Fruit fly (Drosophila melanogaster) whole organism, embryonic: ENCODE data around the gene fit.

ENCODE experiments used
- B-H2 ChIP-seq: fragments of 200-800 bp; sonication (Bioruptor generic); optimal IDR thresholded peaks from 2 replicates; lab custom pipeline; 2018; ENCODE audit warnings: missing biosample characterization, mild to moderate bottlenecking, missing genetic modification characterization
- CG10462 ChIP-seq: fragments of 200-800 bp; sonication (Bioruptor generic); optimal IDR thresholded peaks from 2 replicates; lab custom pipeline; 2016; ENCODE audit warnings: missing biosample characterization, missing genetic modification characterization
- CG12155 ChIP-seq: fragments of 200-800 bp; sonication (Bioruptor generic); optimal IDR thresholded peaks from 3 replicates; lab custom pipeline; 2016; ENCODE audit warnings: missing biosample characterization, missing genetic modification characterization
- CG12391 ChIP-seq: fragments of 200-800 bp; sonication (Bioruptor generic); optimal IDR thresholded peaks from 3 replicates; lab custom pipeline; 2018; ENCODE audit warnings: missing biosample characterization, mild to moderate bottlenecking, missing genetic modification characterization, moderate library complexity
- CG15011 ChIP-seq: fragments of 200-800 bp; sonication (Bioruptor generic); optimal IDR thresholded peaks from 3 replicates; lab custom pipeline; 2018; ENCODE audit warnings: missing biosample characterization, mild to moderate bottlenecking, missing genetic modification characterization
- CG16815 ChIP-seq: fragments of 200-800 bp; sonication (Bioruptor generic); optimal IDR thresholded peaks from 3 replicates; lab custom pipeline; 2017; ENCODE audit warnings: missing biosample characterization, mild to moderate bottlenecking, missing genetic modification characterization
- CG17912 ChIP-seq: fragments of 200-800 bp; sonication (Bioruptor generic); optimal IDR thresholded peaks from 2 replicates; lab custom pipeline; 2018; ENCODE audit warnings: missing biosample characterization, mild to moderate bottlenecking, missing genetic modification characterization
- CG3726 ChIP-seq: fragments of 200-800 bp; sonication (Bioruptor generic); IDR thresholded peaks from 3 replicates; pipeline ENCODE4, ENCODE4 v1.3.6; 2022; ENCODE audit warnings: missing biosample characterization, missing genetic modification characterization
- CG4707 ChIP-seq: fragments of 200-800 bp; sonication (Bioruptor generic); optimal IDR thresholded peaks from 2 replicates; lab custom pipeline; 2018; ENCODE audit warnings: missing biosample characterization, mild to moderate bottlenecking, missing genetic modification characterization, moderate library complexity
- CG4854 ChIP-seq: fragments of 200-800 bp; sonication (Bioruptor generic); optimal IDR thresholded peaks from 2 replicates; lab custom pipeline; 2016; ENCODE audit warnings: missing biosample characterization, missing genetic modification characterization, inconsistent platforms
- CG7372 ChIP-seq: fragments of 200-800 bp; sonication (Bioruptor generic); IDR thresholded peaks from 2 replicates; pipeline ENCODE4 v1.3.6; 2022; ENCODE audit warnings: missing biosample characterization, missing genetic modification characterization
- CG7928 ChIP-seq: fragments of 200-800 bp; sonication (Bioruptor generic); optimal IDR thresholded peaks from 2 replicates; lab custom pipeline; 2017; ENCODE audit warnings: missing biosample characterization, mild to moderate bottlenecking, missing genetic modification characterization
- CG8924 ChIP-seq: fragments of 200-800 bp; optimal IDR thresholded peaks from 3 replicates; lab custom pipeline; 2019; ENCODE audit warnings: missing biosample characterization, mild to moderate bottlenecking, missing genetic modification characterization, moderate library complexity
- CG9437 ChIP-seq: fragments of 200-800 bp; sonication (Bioruptor generic); optimal IDR thresholded peaks from 2 replicates; lab custom pipeline; 2018; ENCODE audit warnings: missing biosample characterization, mild to moderate bottlenecking, missing genetic modification characterization
- CrebB ChIP-seq: fragments of 200-800 bp; sonication (Bioruptor generic); optimal IDR thresholded peaks from 3 replicates; lab custom pipeline; 2018; ENCODE audit warnings: missing biosample characterization, mild to moderate bottlenecking, missing genetic modification characterization
- Dip3 ChIP-seq: fragments of 200-800 bp; sonication (Bioruptor generic); optimal IDR thresholded peaks from 3 replicates; lab custom pipeline; 2016; ENCODE audit warnings: missing biosample characterization, missing genetic modification characterization
- Dp ChIP-seq: fragments of 200-800 bp; sonication (Bioruptor generic); optimal IDR thresholded peaks from 2 replicates; lab custom pipeline; 2018; ENCODE audit warnings: missing biosample characterization, mild to moderate bottlenecking, missing genetic modification characterization, moderate library complexity
- E2f2 ChIP-seq: fragments of 200-800 bp; sonication (Bioruptor generic); IDR thresholded peaks from 2 replicates; pipeline ENCODE4 v1.3.6; 2022; ENCODE audit warnings: missing biosample characterization, missing genetic modification characterization
- GATAe ChIP-seq: fragments of 200-800 bp; sonication (Bioruptor generic); conservative IDR thresholded peaks from 2 replicates; pipeline ENCODE4 v1.3.6; 2022; ENCODE audit warnings: missing biosample characterization, missing genetic modification characterization
- H15 ChIP-seq: fragments of 200-800 bp; sonication (Bioruptor generic); IDR thresholded peaks from 3 replicates; pipeline ENCODE4 v1.3.6; 2022; ENCODE audit warnings: missing biosample characterization, missing genetic modification characterization
- HHEX ChIP-seq: fragments of 200-800 bp; sonication (Bioruptor generic); optimal IDR thresholded peaks from 3 replicates; lab custom pipeline; 2017; ENCODE audit warnings: missing biosample characterization, mild to moderate bottlenecking, missing genetic modification characterization, missing genetic modification reagents
- Hr78 ChIP-seq, 2 experiments: fragments of 200-800 bp in 1 of 2; fragments of >200 bp in 1 of 2; sonication (Bioruptor generic) in 1 of 2; optimal IDR thresholded peaks; 2 replicates each; lab custom pipeline; 2017 to 2019; ENCODE audit warnings: missing biosample characterization in 2 of 2, missing genetic modification characterization in 2 of 2, mild to moderate bottlenecking in 1 of 2, moderate library complexity in 1 of 2
- Lhr ChIP-seq: fragments of 200-800 bp; sonication (Bioruptor generic); optimal IDR thresholded peaks from 3 replicates; lab custom pipeline; 2017; ENCODE audit warnings: mild to moderate bottlenecking, missing biosample characterization, missing genetic modification reagents, missing genetic modification characterization
- Optix ChIP-seq: fragments of 200-800 bp; sonication (Bioruptor generic); IDR thresholded peaks from 3 replicates; pipeline ENCODE4 v1.3.6; 2022; ENCODE audit warnings: missing biosample characterization, missing genetic modification characterization
- Sox102F ChIP-seq: fragments of 200-800 bp; sonication (Bioruptor generic); optimal IDR thresholded peaks from 2 replicates; lab custom pipeline; 2018; ENCODE audit warnings: missing biosample characterization, mild to moderate bottlenecking, missing genetic modification characterization, moderate library complexity
- Spps ChIP-seq: fragments of 200-800 bp; sonication (Bioruptor generic); optimal IDR thresholded peaks from 2 replicates; lab custom pipeline; 2018; ENCODE audit warnings: missing biosample characterization, mild to moderate bottlenecking, missing genetic modification characterization
- YL-1 ChIP-seq: fragments of 200-800 bp; sonication (Bioruptor generic); optimal IDR thresholded peaks from 3 replicates; lab custom pipeline; 2017; ENCODE audit warnings: missing biosample characterization, mild to moderate bottlenecking, missing genetic modification characterization
- abd-A ChIP-seq: fragments of 200-800 bp; sonication (Bioruptor generic); optimal IDR thresholded peaks from 3 replicates; lab custom pipeline; 2019; ENCODE audit warnings: missing biosample characterization, mild to moderate bottlenecking, missing genetic modification characterization, moderate library complexity
- br ChIP-seq: fragments of >200 bp; optimal IDR thresholded peaks from 2 replicates; lab custom pipeline; 2017
- chn ChIP-seq: fragments of 200-800 bp; sonication (Bioruptor generic); optimal IDR thresholded peaks from 2 replicates; lab custom pipeline; 2016; ENCODE audit warnings: missing biosample characterization, missing genetic modification characterization
- crc ChIP-seq: fragments of 200-800 bp; sonication (Bioruptor generic); optimal IDR thresholded peaks from 2 replicates; lab custom pipeline; 2016; ENCODE audit warnings: missing biosample characterization, missing genetic modification characterization
- da ChIP-seq: fragments of 200-800 bp; sonication (Bioruptor generic); optimal IDR thresholded peaks from 2 replicates; lab custom pipeline; 2016; ENCODE audit warnings: missing biosample characterization, missing genetic modification characterization
- disco-r ChIP-seq: fragments of 200-800 bp; sonication (Bioruptor generic); optimal IDR thresholded peaks from 2 replicates; lab custom pipeline; 2016; ENCODE audit warnings: missing biosample characterization, missing genetic modification characterization
- en ChIP-seq: fragments of 200-800 bp; sonication (Bioruptor generic); optimal IDR thresholded peaks from 2 replicates; lab custom pipeline; 2016; ENCODE audit warnings: missing biosample characterization, missing genetic modification characterization
- ewg ChIP-seq: fragments of 200-800 bp; sonication (Bioruptor generic); optimal IDR thresholded peaks from 3 replicates; lab custom pipeline; 2017; ENCODE audit warnings: mild to moderate bottlenecking, missing biosample characterization, missing genetic modification reagents, missing genetic modification characterization
- fd102C ChIP-seq: fragments of 200-800 bp; sonication (Bioruptor generic); optimal IDR thresholded peaks from 2 replicates; lab custom pipeline; 2018; ENCODE audit warnings: missing biosample characterization, mild to moderate bottlenecking, missing genetic modification characterization, moderate library complexity
- gce ChIP-seq: fragments of 200-800 bp; sonication (Bioruptor generic); IDR thresholded peaks from 3 replicates; pipeline ENCODE4 v1.3.6; 2022; ENCODE audit warnings: missing biosample characterization, missing genetic modification characterization
- gcm2 ChIP-seq: fragments of 200-800 bp; sonication (Bioruptor generic); optimal IDR thresholded peaks from 2 replicates; lab custom pipeline; 2016; ENCODE audit warnings: missing biosample characterization, missing genetic modification characterization
- gfzf ChIP-seq: fragments of 200-800 bp; sonication (Bioruptor generic); optimal IDR thresholded peaks from 2 replicates; lab custom pipeline; 2016; ENCODE audit warnings: missing biosample characterization, mild to moderate bottlenecking, missing genetic modification characterization, moderate library complexity
- gsb-n ChIP-seq: fragments of 200-800 bp; sonication (Bioruptor generic); optimal IDR thresholded peaks from 3 replicates; lab custom pipeline; 2018; ENCODE audit warnings: missing biosample characterization, mild to moderate bottlenecking, missing genetic modification characterization
- ham ChIP-seq: fragments of 200-800 bp; sonication (Bioruptor generic); IDR thresholded peaks from 2 replicates; pipeline ENCODE4 v1.3.6; 2022; ENCODE audit warnings: missing biosample characterization, missing genetic modification characterization
- hbn ChIP-seq: fragments of 200-800 bp; sonication (Bioruptor generic); IDR thresholded peaks from 2 replicates; pipeline ENCODE4 v1.3.6; 2022; ENCODE audit warnings: missing biosample characterization, missing genetic modification characterization; ENCODE audit not compliant: partially characterized antibody
- her ChIP-seq: fragments of 200-800 bp; sonication (Bioruptor generic); optimal IDR thresholded peaks from 2 replicates; lab custom pipeline; 2016; ENCODE audit warnings: missing biosample characterization, missing genetic modification characterization
- nerfin-2 ChIP-seq: fragments of 200-800 bp; sonication (Bioruptor generic); IDR thresholded peaks from 2 replicates; pipeline ENCODE4 v1.3.6; 2022; ENCODE audit warnings: missing biosample characterization, missing genetic modification characterization; ENCODE audit not compliant: partially characterized antibody
- prd ChIP-seq, 3 experiments: fragments of >200 bp in 2 of 3; fragments of 200-800 bp in 1 of 3; sonication (Bioruptor generic) in 1 of 3; optimal IDR thresholded peaks in 2 of 3; IDR thresholded peaks in 1 of 3; 2 replicates in 2 of 3; 3 replicates in 1 of 3; pipeline versions ENCODE4 v1.3.6 to Lab custom; 2017 to 2022; ENCODE audit warnings: missing biosample characterization in 1 of 3, missing genetic modification characterization in 1 of 3
- sim ChIP-seq: fragments of 200-800 bp; sonication (Bioruptor generic); IDR thresholded peaks from 2 replicates; pipeline ENCODE4 v1.3.6; 2022; ENCODE audit warnings: missing biosample characterization, missing genetic modification characterization
- sima ChIP-seq: fragments of 200-800 bp; sonication (Bioruptor generic); optimal IDR thresholded peaks from 2 replicates; lab custom pipeline; 2016; ENCODE audit warnings: missing biosample characterization, missing genetic modification characterization
- stc ChIP-seq: fragments of 200-800 bp; sonication (Bioruptor generic); IDR thresholded peaks from 2 replicates; pipeline ENCODE4 v1.3.6; 2022; ENCODE audit warnings: missing biosample characterization, missing genetic modification characterization
- sug ChIP-seq: fragments of 200-800 bp; optimal IDR thresholded peaks from 2 replicates; lab custom pipeline; 2019; ENCODE audit warnings: missing biosample characterization, mild to moderate bottlenecking, missing genetic modification characterization, moderate library complexity
- vvl ChIP-seq: fragments of 200-800 bp; sonication (Bioruptor generic); IDR thresholded peaks from 2 replicates; pipeline ENCODE4 v1.3.6; 2022; ENCODE audit warnings: missing biosample characterization, missing genetic modification characterization
- z ChIP-seq: fragments of 200-800 bp; sonication (Bioruptor generic); IDR thresholded peaks from 3 replicates; pipeline ENCODE4 v1.3.6; 2022; ENCODE audit warnings: missing biosample characterization, missing genetic modification characterization

Gene fit

DNA sequence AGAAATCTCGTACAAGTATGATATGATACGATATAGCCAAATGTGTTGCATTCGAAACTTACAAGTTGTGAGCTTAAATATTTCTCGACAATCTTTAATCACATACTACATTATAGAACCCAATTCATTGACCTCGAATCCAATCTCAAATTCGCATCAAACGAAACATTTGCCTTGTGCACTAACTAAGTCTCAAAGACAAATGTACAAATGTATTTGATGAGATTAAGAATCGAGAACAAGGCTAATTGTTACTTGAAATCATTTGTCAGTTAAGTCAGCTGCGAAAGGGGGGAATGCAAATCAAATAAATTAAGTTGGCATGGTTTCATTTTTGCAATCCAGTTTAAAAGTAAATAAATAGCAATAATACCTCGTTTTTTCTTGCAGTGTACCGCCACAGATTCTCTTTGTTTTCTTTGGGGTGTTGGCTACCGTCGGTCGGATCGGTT lies 45.7 kb downstream of the fit start (continued):
- TF ChIP-seq Lhr (no peak), CG16815 (GFP tag; lab: Kevin White, UChicago) (no peak), da (GFP tag; lab: Kevin White, UChicago) (no peak), gce (GFP tag; lab: Robert Waterston, UW) (no peak), B-H2 (no peak), stc (GFP tag; lab: Robert Waterston, UW) (no peak), her (GFP tag; lab: Kevin White, UChicago) (no peak), fd102C (no peak), HHEX (GFP tag; lab: Kevin White, UChicago) (no peak), CrebB (tag; lab: Kevin White, UChicago) (no peak), z (GFP tag; lab: Robert Waterston, UW) (no peak), CG12391 (tag; lab: Kevin White, UChicago) (peak; percentile 15), Hr78 (GFP tag; optimal IDR thresholded peaks at IDR 0.05; lab: Kevin White, UChicago) (no peak), sim (GFP tag; lab: Robert Waterston, UW) (no peak), CG10462 (no peak), sima (GFP tag; lab: Kevin White, UChicago) (no peak), CG17912 (GFP tag; lab: Kevin White, UChicago) (no peak), en (GFP tag; lab: Kevin White, UChicago) (no peak), crc (no peak), CG12155 (GFP tag; lab: Kevin White, UChicago) (no peak), gcm2 (GFP tag; lab: Kevin White, UChicago) (no peak), nerfin-2 (GFP tag; lab: Robert Waterston, UW) (no peak), gfzf (no peak), sug (tag; lab: Kevin White, UChicago) (no peak), Dp (GFP tag; lab: Kevin White, UChicago) (no peak), CG4707 (GFP tag; lab: Kevin White, UChicago) (no peak), vvl (GFP tag; lab: Robert Waterston, UW) (peak; percentile 26; the same call in 1 of the 2 replicates), GATAe (GFP tag; lab: Robert Waterston, UW) (no peak), hbn (GFP tag; lab: Robert Waterston, UW) (no peak), CG15011 (GFP tag; lab: Kevin White, UChicago) (no peak), Optix (no peak), CG7928 (GFP tag; lab: Kevin White, UChicago) (no peak), abd-A (tag; lab: Kevin White, UChicago) (no peak), chn (GFP tag; lab: Kevin White, UChicago) (no peak), ham (GFP tag; lab: Robert Waterston, UW) (no peak), Dip3 (GFP tag; lab: Kevin White, UChicago) (no peak), E2f2 (no peak), gsb-n (no peak), br (lab: Kevin White, UChicago) (no peak), prd (optimal IDR thresholded peaks at IDR 0.05; lab: Kevin White, UChicago) (no peak), prd (GFP tag; IDR thresholded peaks at IDR 0.05; lab: Robert Waterston, UW) (no peak; the same call in 2 of the 3 replicates), CG3726 (GFP tag; lab: Robert Waterston, UW) (no peak), CG7372 (GFP tag; lab: Robert Waterston, UW) (no peak), CG9437 (GFP tag; lab: Kevin White, UChicago) (peak; percentile 58), CG8924 (no peak), YL-1 (GFP tag; lab: Kevin White, UChicago) (no peak), Spps (tag; lab: Kevin White, UChicago) (no peak), ewg (GFP tag; lab: Kevin White, UChicago) (peak; percentile 23), H15 (GFP tag; lab: Robert Waterston, UW) (no peak), CG4854 (GFP tag; lab: Kevin White, UChicago) (no peak), Sox102F (GFP tag; lab: Kevin White, UChicago) (peak; percentile 60), disco-r (GFP tag; lab: Kevin White, UChicago) (no peak)
